Worm (Caenorhabditis elegans): ENCODE results near the gene syf-3.

Gene syf-3

DNA sequence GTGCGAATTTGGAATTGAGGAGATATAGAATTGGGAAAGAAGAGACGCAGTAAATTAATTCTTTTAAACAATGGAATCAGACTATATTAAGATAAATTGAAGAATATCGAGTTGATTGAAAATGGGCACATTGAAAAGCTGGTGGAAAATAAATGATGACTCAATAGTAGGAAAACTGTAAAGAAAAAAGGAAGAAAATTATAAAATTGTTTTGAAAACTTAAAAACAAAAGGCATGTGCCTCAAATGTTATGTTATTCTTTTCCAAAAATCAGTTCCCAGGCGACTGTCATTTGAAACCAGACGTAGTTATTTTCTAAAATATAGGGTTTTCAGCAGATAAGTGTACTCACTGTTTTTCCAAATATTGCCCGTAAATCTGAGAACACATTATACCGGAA lies 19.9 kb upstream of the syf-3 start, which contains the start of gene C04E6.12:
C04E6.12 (minus strand) TSS at position 101 of the 400 bp plus-strand sequence.
- no peak for TF ChIP-seq sma-3 (GFP tag; optimal IDR thresholded peaks at IDR 0.05)
- TF ChIP-seq skn-1 (tag; optimal IDR thresholded peaks at IDR 0.05) = no peak
- TF ChIP-seq unc-55 (GFP tag; optimal IDR thresholded peaks at IDR 0.05) = no peak
- TF ChIP-seq crh-2 (tag; optimal IDR thresholded peaks at IDR 0.05) = no peak
- TF ChIP-seq nhr-25 (tag; optimal IDR thresholded peaks at IDR 0.05) = no peak
- TF ChIP-seq nhr-21 (tag; optimal IDR thresholded peaks at IDR 0.05) = no peak
- no peak for TF ChIP-seq fos-1 (tag; optimal IDR thresholded peaks at IDR 0.05)
- TF ChIP-seq ztf-1 (GFP tag; conservative IDR thresholded peaks at IDR 0.05) = no peak
- no peak for TF ChIP-seq C34F6.9 (tag; optimal IDR thresholded peaks at IDR 0.05)
- no peak for TF ChIP-seq aly-2 (tag; optimal IDR thresholded peaks at IDR 0.05)
- no peak for TF ChIP-seq sma-9 (GFP tag; optimal IDR thresholded peaks at IDR 0.05)
- no peak for TF ChIP-seq sma-9 (tag; optimal IDR thresholded peaks at IDR 0.05)
- TF ChIP-seq unc-62 (GFP tag; optimal IDR thresholded peaks at IDR 0.05) = no peak
- TF ChIP-seq nhr-6 (tag; optimal IDR thresholded peaks at IDR 0.05) = no peak
- TF ChIP-seq nhr-10 (tag; optimal IDR thresholded peaks at IDR 0.05) = no peak
- TF ChIP-seq lin-11 (tag; optimal IDR thresholded peaks at IDR 0.05) = no peak
- no peak for TF ChIP-seq ceh-16 (tag; optimal IDR thresholded peaks at IDR 0.05)
- no peak for TF ChIP-seq F13H6.1 (tag; optimal IDR thresholded peaks at IDR 0.05)

DNA sequence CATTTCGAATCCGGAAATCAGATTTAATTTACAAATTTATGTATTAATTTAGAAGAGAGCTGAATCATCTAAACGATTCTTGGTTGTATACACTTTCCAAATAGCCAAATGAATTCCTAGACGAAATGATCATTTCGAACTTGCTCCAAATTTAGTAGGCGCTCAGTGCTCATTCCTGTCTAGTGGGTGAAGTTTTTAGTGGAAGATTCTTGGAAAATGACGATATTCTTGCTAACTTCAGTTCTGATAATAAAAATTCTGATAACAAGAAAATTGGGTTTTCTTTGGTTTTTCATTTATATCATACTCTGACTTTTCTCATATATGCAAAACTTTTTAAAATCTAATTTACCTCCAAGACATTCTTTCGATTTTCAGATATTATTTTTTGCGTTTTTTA lies 18.1 kb upstream of the syf-3 start:
- TF ChIP-seq peb-1 (tag; optimal IDR thresholded peaks at IDR 0.05) (no peak), gmeb-1 (tag; optimal IDR thresholded peaks at IDR 0.05) (no peak), crh-2 (tag; optimal IDR thresholded peaks at IDR 0.05) (no peak), lin-13 (GFP tag; optimal IDR thresholded peaks at IDR 0.05) (no peak), ztf-11 (tag; optimal IDR thresholded peaks at IDR 0.05) (no peak), elt-1 (tag; optimal IDR thresholded peaks at IDR 0.05) (no peak), sma-3 (GFP tag; optimal IDR thresholded peaks at IDR 0.05) (no peak), ZK546.5 (tag; optimal IDR thresholded peaks at IDR 0.05) (no peak), C34F6.9 (tag; optimal IDR thresholded peaks at IDR 0.05) (no peak), fos-1 (tag; optimal IDR thresholded peaks at IDR 0.05) (no peak), alr-1 (tag; optimal IDR thresholded peaks at IDR 0.05) (no peak), lsy-2 (tag; optimal IDR thresholded peaks at IDR 0.05) (no peak), unc-62 (GFP tag; optimal IDR thresholded peaks at IDR 0.05) (no peak), unc-39 (tag; optimal IDR thresholded peaks at IDR 0.05) (no peak), F13H6.1 (tag; optimal IDR thresholded peaks at IDR 0.05) (no peak), zag-1 (tag; optimal IDR thresholded peaks at IDR 0.05) (no peak), mbf-1 (tag; optimal IDR thresholded peaks at IDR 0.05) (no peak), lin-11 (tag; optimal IDR thresholded peaks at IDR 0.05) (no peak), snpc-4 (tag; optimal IDR thresholded peaks at IDR 0.05) (no peak), blmp-1 (tag; optimal IDR thresholded peaks at IDR 0.05; ENCODE audit: insufficient read depth) (no peak)

DNA sequence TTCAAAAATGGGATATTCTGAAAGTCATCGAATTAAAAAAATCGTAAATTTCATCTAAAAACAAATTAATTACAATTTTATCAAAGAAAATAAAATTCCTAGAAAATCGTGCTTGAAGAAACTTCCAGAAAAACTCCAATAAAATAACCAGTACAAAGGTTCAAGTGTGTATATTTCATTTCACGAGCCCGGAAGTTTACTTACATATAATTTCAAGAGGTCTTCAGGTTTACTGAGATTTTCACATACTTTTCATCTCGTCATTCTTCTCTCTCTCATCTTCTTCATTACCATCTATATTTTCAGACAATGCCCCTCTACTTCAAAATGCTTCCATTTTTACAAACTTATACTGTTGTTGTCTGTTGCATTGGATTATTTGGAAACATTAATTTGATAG lies 17.6 kb upstream of the syf-3 start, which contains the start of gene srsx-18:
srsx-18 (plus strand) TSS at position 301 of the 400 bp plus-strand sequence.
- no peak for TF ChIP-seq sem-4 (tag; optimal IDR thresholded peaks at IDR 0.05)
- no peak for TF ChIP-seq zag-1 (tag; optimal IDR thresholded peaks at IDR 0.05)
- TF ChIP-seq unc-62 (GFP tag; optimal IDR thresholded peaks at IDR 0.05) = no peak
- TF ChIP-seq nhr-77 (tag; optimal IDR thresholded peaks at IDR 0.05) = no peak
- no peak for TF ChIP-seq nhr-21 (tag; optimal IDR thresholded peaks at IDR 0.05)
- no peak for TF ChIP-seq C34F6.9 (tag; optimal IDR thresholded peaks at IDR 0.05)
- TF ChIP-seq sma-9 (GFP tag; optimal IDR thresholded peaks at IDR 0.05) = no peak
- TF ChIP-seq sma-9 (tag; optimal IDR thresholded peaks at IDR 0.05) = no peak
- no peak for TF ChIP-seq elt-3 (tag; optimal IDR thresholded peaks at IDR 0.05)

DNA sequence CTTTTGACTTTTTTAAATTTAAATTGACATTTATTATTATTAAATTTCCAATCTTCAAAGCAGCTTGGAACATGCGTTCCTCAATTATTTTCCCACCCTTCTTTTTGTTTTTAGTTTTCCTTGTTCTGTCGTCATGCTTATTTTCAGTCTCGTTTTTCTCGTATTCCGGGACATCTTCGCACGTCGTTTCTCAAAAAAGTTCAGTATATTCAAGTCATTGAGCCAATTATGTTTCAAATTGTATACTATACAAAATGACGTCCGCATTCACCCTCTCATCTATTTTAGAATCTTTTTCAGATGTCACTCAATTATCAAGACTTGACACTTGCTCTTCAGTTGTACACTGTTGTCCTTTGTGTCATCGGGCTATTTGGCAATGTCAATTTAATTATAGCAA lies 12.5 kb upstream of the syf-3 start, which contains the start of gene srsx-17:
srsx-17 (plus strand) TSS at position 301 of the 400 bp plus-strand sequence.
- TF ChIP-seq nhr-11 (tag; optimal IDR thresholded peaks at IDR 0.05) (no peak), unc-62 (GFP tag; optimal IDR thresholded peaks at IDR 0.05) (no peak), mdl-1 (tag; optimal IDR thresholded peaks at IDR 0.05) (no peak), dmd-4 (tag; optimal IDR thresholded peaks at IDR 0.05) (no peak), aly-2 (tag; optimal IDR thresholded peaks at IDR 0.05) (no peak), nhr-77 (tag; optimal IDR thresholded peaks at IDR 0.05) (no peak), ztf-4 (tag; optimal IDR thresholded peaks at IDR 0.05) (no peak), ceh-82 (tag; optimal IDR thresholded peaks at IDR 0.05) (no peak), ZK546.5 (tag; optimal IDR thresholded peaks at IDR 0.05) (no peak), elt-1 (tag; optimal IDR thresholded peaks at IDR 0.05) (no peak), sma-9 (GFP tag; optimal IDR thresholded peaks at IDR 0.05) (no peak), sma-9 (tag; optimal IDR thresholded peaks at IDR 0.05) (no peak), elt-3 (tag; optimal IDR thresholded peaks at IDR 0.05) (no peak)
